Worm (Caenorhabditis elegans) whole organism, L3 larva: ENCODE data around the gene unc-16.

Experiments
- aly-2 ChIP-seq: fragments of 150-350 bp; optimal IDR thresholded peaks from 2 replicates; lab custom pipeline; 2014; ENCODE audit warnings: missing biosample characterization, missing genetic modification characterization
- fkh-10 ChIP-seq: sonication (generic microtip); optimal IDR thresholded peaks from 2 replicates; lab custom pipeline; 2017; ENCODE audit warnings: missing biosample characterization, missing genetic modification reagents, missing genetic modification characterization
- mml-1 ChIP-seq: fragments of 150-350 bp; sonication (generic microtip); optimal IDR thresholded peaks from 3 replicates; lab custom pipeline; 2014; ENCODE audit warnings: missing biosample characterization, missing genetic modification characterization
- nhr-28 ChIP-seq: fragments of 150-350 bp; optimal IDR thresholded peaks from 2 replicates; lab custom pipeline; 2014; ENCODE audit warnings: missing biosample characterization, missing genetic modification characterization
- nhr-77 ChIP-seq: fragments of 150-350 bp; optimal IDR thresholded peaks from 2 replicates; lab custom pipeline; 2014; ENCODE audit warnings: missing biosample characterization, missing genetic modification characterization
- snpc-4 ChIP-seq: fragments of 150-350 bp; optimal IDR thresholded peaks from 2 replicates; lab custom pipeline; 2014; ENCODE audit warnings: missing biosample characterization, missing genetic modification characterization
- ztf-11 ChIP-seq: fragments of 150-350 bp; optimal IDR thresholded peaks from 2 replicates; lab custom pipeline; 2014; ENCODE audit warnings: missing biosample characterization, missing genetic modification characterization

- no peak for TF ChIP-seq ztf-11 (tag; lab: Kevin White, UChicago)
- TF ChIP-seq aly-2 = no peak
- TF ChIP-seq mml-1 (tag; lab: Kevin White, UChicago) = no peak
- TF ChIP-seq nhr-77 = no peak
- no peak for TF ChIP-seq snpc-4 (tag; lab: Kevin White, UChicago)
- no peak for TF ChIP-seq nhr-28 (tag; lab: Kevin White, UChicago)
- TF ChIP-seq fkh-10 (GFP tag; lab: Kevin White, UChicago) = no peak
These were observed 32.5 kb upstream of the unc-16 start, which contains the start of gene F55H2.8 for ce11 chrIII:9513569-9513968.
